Fruit fly (Drosophila melanogaster) Kc167 (cell line): ENCODE data around the gene Itpr.

Source experiments
- Myc ChIP-seq: fragments of >200 bp; optimal IDR thresholded peaks from 2 replicates; lab custom pipeline; 2017; ENCODE audit warnings: missing external identifiers
- h ChIP-seq: fragments of >200 bp; optimal IDR thresholded peaks from 3 replicates; lab custom pipeline; 2018; ENCODE audit warnings: missing external identifiers
- insv ChIP-seq: fragments of >200 bp; optimal IDR thresholded peaks from 3 replicates; lab custom pipeline; 2018; ENCODE audit warnings: missing external identifiers

dm6 chr3R:5520566-5520965 lies 3.6 kb downstream of the Itpr start:
- TF ChIP-seq Myc (no peak), insv (lab: Kevin White, UChicago) (no peak), h (lab: Kevin White, UChicago) (no peak)
